Worm (Caenorhabditis elegans) whole organism, midembryonic: ENCODE results near the gene tsp-10.

Source experiments
- T22C8.4 ChIP-seq: fragments of 200-800 bp; sonication (Bioruptor generic); IDR thresholded peaks from 2 replicates; pipeline ENCODE4 v1.3.6; 2022; ENCODE audit warnings: missing genetic modification characterization, missing compliant biosample characterization
- cog-1 ChIP-seq: sonication (generic microtip); optimal IDR thresholded peaks from 2 replicates; lab custom pipeline; 2016; ENCODE audit warnings: missing genetic modification characterization, missing compliant biosample characterization
- flt-1 ChIP-seq: fragments of 200-800 bp; sonication (Bioruptor generic); IDR thresholded peaks from 2 replicates; pipeline ENCODE4 v1.3.6; 2022; ENCODE audit warnings: missing genetic modification characterization, missing compliant biosample characterization
- klf-2 ChIP-seq: fragments of 200-800 bp; sonication (Bioruptor generic); conservative IDR thresholded peaks from 2 replicates; pipeline ENCODE4 v1.3.6; 2022; ENCODE audit warnings: missing genetic modification reagents, missing genetic modification characterization, missing compliant biosample characterization
- med-1 ChIP-seq: sonication (generic microtip); optimal IDR thresholded peaks from 2 replicates; lab custom pipeline; 2017; ENCODE audit warnings: missing genetic modification characterization, mild to moderate bottlenecking, missing compliant biosample characterization, antibody characterized with exemption, missing genetic modification reagents; ENCODE audit not compliant: insufficient read depth
- ref-1 ChIP-seq: fragments of 200-800 bp; sonication (Bioruptor generic); conservative IDR thresholded peaks from 2 replicates; pipeline ENCODE4 v1.3.6; 2022; ENCODE audit warnings: missing genetic modification reagents, missing genetic modification characterization, missing compliant biosample characterization
- tab-1 ChIP-seq: fragments of 200-800 bp; sonication (Bioruptor generic); IDR thresholded peaks from 2 replicates; pipeline ENCODE4 v1.3.6; 2022; ENCODE audit warnings: missing genetic modification characterization, missing compliant biosample characterization
- ztf-23 ChIP-seq: fragments of 200-800 bp; sonication (Bioruptor generic); IDR thresholded peaks from 2 replicates; pipeline ENCODE4 v1.3.6; 2022; ENCODE audit warnings: missing genetic modification reagents, missing genetic modification characterization, missing compliant biosample characterization
- ztf-29 ChIP-seq: fragments of 200-800 bp; sonication (Bioruptor generic); IDR thresholded peaks from 2 replicates; pipeline ENCODE4 v1.3.6; 2022; ENCODE audit warnings: missing genetic modification reagents, missing genetic modification characterization, missing compliant biosample characterization

The tsp-10 gene

ce11 chrII:6698784-6699183 lies 19.6 kb upstream of the tsp-10 start, which contains the start of gene C18H9.1:
Gene C18H9.1, plus strand, starts transcription at chrII:6699084.
- no peak for TF ChIP-seq cog-1 (tag; lab: Kevin White, UChicago)
- no peak for TF ChIP-seq tab-1 (GFP tag; lab: Robert Waterston, UW)
- no peak for TF ChIP-seq flt-1 (GFP tag; lab: Robert Waterston, UW)
- TF ChIP-seq T22C8.4 (GFP tag; lab: Robert Waterston, UW) = no peak
- no peak for TF ChIP-seq klf-2 (GFP tag; lab: Robert Waterston, UW)
- no peak for TF ChIP-seq med-1 (GFP tag; lab: Kevin White, UChicago)
- no peak for TF ChIP-seq ref-1
- no peak for TF ChIP-seq ztf-29
- TF ChIP-seq ztf-23 (GFP tag; lab: Robert Waterston, UW) = no peak

- TF ChIP-seq klf-2 (GFP tag; lab: Robert Waterston, UW) (no peak), T22C8.4 (GFP tag; lab: Robert Waterston, UW) (no peak), ref-1 (no peak), tab-1 (GFP tag; lab: Robert Waterston, UW) (no peak), flt-1 (GFP tag; lab: Robert Waterston, UW) (no peak), ztf-23 (GFP tag; lab: Robert Waterston, UW) (no peak), cog-1 (tag; lab: Kevin White, UChicago) (no peak), ztf-29 (no peak), med-1 (GFP tag; lab: Kevin White, UChicago) (no peak)
Observed at ce11 chrII:6701497-6701896, 16.9 kb upstream of the tsp-10 start, which contains the start of gene C18H9.6. Gene C18H9.6, minus strand, starts transcription at chrII:6701625.

ce11 chrII:6705593-6706228 lies 12.7 kb upstream of the tsp-10 start, which contains the start of gene rpy-1:
Gene rpy-1, minus strand, starts transcription at chrII:6705643.
- TF ChIP-seq ztf-29 (no peak), klf-2 (GFP tag; lab: Robert Waterston, UW) (no peak), flt-1 (GFP tag; lab: Robert Waterston, UW) (no peak), med-1 (GFP tag; lab: Kevin White, UChicago) (no peak), T22C8.4 (GFP tag; lab: Robert Waterston, UW) (no peak), ztf-23 (GFP tag; lab: Robert Waterston, UW) (no peak), tab-1 (GFP tag; lab: Robert Waterston, UW) (no peak)

- TF ChIP-seq ztf-29 = no peak
Observed at ce11 chrII:6706552-6707091, 11.8 kb upstream of the tsp-10 start.

ce11 chrII:6707496-6708260 lies 10.7 kb upstream of the tsp-10 start:
- no peak for TF ChIP-seq ref-1
- TF ChIP-seq ztf-23 (GFP tag; lab: Robert Waterston, UW) = no peak
- TF ChIP-seq ztf-29 = no peak
- TF ChIP-seq flt-1 (GFP tag; lab: Robert Waterston, UW) = no peak
- no peak for TF ChIP-seq tab-1 (GFP tag; lab: Robert Waterston, UW)
- no peak for TF ChIP-seq klf-2 (GFP tag; lab: Robert Waterston, UW)
- TF ChIP-seq med-1 (GFP tag; lab: Kevin White, UChicago) = no peak
- TF ChIP-seq T22C8.4 (GFP tag; lab: Robert Waterston, UW) = no peak
- no peak for TF ChIP-seq cog-1 (tag; lab: Kevin White, UChicago)

ce11 chrII:6708980-6709379 lies 9.4 kb upstream of the tsp-10 start:
- no peak for TF ChIP-seq flt-1 (GFP tag; lab: Robert Waterston, UW)
- TF ChIP-seq cog-1 (tag; lab: Kevin White, UChicago) = no peak
- no peak for TF ChIP-seq ref-1
- TF ChIP-seq ztf-23 (GFP tag; lab: Robert Waterston, UW) = no peak
- no peak for TF ChIP-seq T22C8.4 (GFP tag; lab: Robert Waterston, UW)
- no peak for TF ChIP-seq klf-2 (GFP tag; lab: Robert Waterston, UW)
- TF ChIP-seq tab-1 (GFP tag; lab: Robert Waterston, UW) = no peak
- TF ChIP-seq med-1 (GFP tag; lab: Kevin White, UChicago) = no peak
- no peak for TF ChIP-seq ztf-29

- TF ChIP-seq klf-2 (GFP tag; lab: Robert Waterston, UW) (no peak), cog-1 (tag; lab: Kevin White, UChicago) (no peak), T22C8.4 (GFP tag; lab: Robert Waterston, UW) (no peak), tab-1 (GFP tag; lab: Robert Waterston, UW) (no peak), ztf-23 (GFP tag; lab: Robert Waterston, UW) (no peak), ztf-29 (no peak), flt-1 (GFP tag; lab: Robert Waterston, UW) (no peak), ref-1 (no peak), med-1 (GFP tag; lab: Kevin White, UChicago) (no peak)
Observed at ce11 chrII:6709680-6710079, 8.7 kb upstream of the tsp-10 start.

ce11 chrII:6710596-6710995 lies 7.8 kb upstream of the tsp-10 start:
- no peak for TF ChIP-seq ztf-29
- TF ChIP-seq ztf-23 (GFP tag; lab: Robert Waterston, UW) = no peak; the same call in 1 of the 2 replicates
- TF ChIP-seq flt-1 (GFP tag; lab: Robert Waterston, UW) = no peak
- no peak for TF ChIP-seq tab-1 (GFP tag; lab: Robert Waterston, UW)
- TF ChIP-seq T22C8.4 (GFP tag; lab: Robert Waterston, UW) = no peak
- TF ChIP-seq klf-2 (GFP tag; lab: Robert Waterston, UW) = no peak
- no peak for TF ChIP-seq med-1 (GFP tag; lab: Kevin White, UChicago)
- no peak for TF ChIP-seq ref-1
- no peak for TF ChIP-seq cog-1 (tag; lab: Kevin White, UChicago)
